Fruit fly (Drosophila melanogaster) whole organism, embryonic: ENCODE measurements around the gene rols.

Experiments
- ATbp ChIP-seq: fragments of 200-800 bp; sonication (Bioruptor generic); optimal IDR thresholded peaks from 2 replicates; lab custom pipeline; 2017; ENCODE audit warnings: missing biosample characterization, mild to moderate bottlenecking, missing genetic modification characterization, missing genetic modification reagents
- B-H2 ChIP-seq: fragments of 200-800 bp; sonication (Bioruptor generic); optimal IDR thresholded peaks from 2 replicates; lab custom pipeline; 2018; ENCODE audit warnings: missing biosample characterization, mild to moderate bottlenecking, missing genetic modification characterization
- CG10431 ChIP-seq: fragments of 200-800 bp; sonication (Bioruptor generic); optimal IDR thresholded peaks from 3 replicates; lab custom pipeline; 2018; ENCODE audit warnings: missing biosample characterization, mild to moderate bottlenecking, missing genetic modification characterization
- CG11723 ChIP-seq: fragments of 200-800 bp; sonication (Bioruptor generic); optimal IDR thresholded peaks from 2 replicates; lab custom pipeline; 2017; ENCODE audit warnings: missing biosample characterization, mild to moderate bottlenecking, missing genetic modification characterization
- CG12744 ChIP-seq: fragments of 200-800 bp; sonication (Bioruptor generic); optimal IDR thresholded peaks from 2 replicates; lab custom pipeline; 2016; ENCODE audit warnings: missing biosample characterization, missing genetic modification characterization
- CG12942 ChIP-seq: fragments of 200-800 bp; sonication (Bioruptor generic); optimal IDR thresholded peaks from 3 replicates; lab custom pipeline; 2016; ENCODE audit warnings: missing biosample characterization, missing genetic modification characterization
- CG14441 ChIP-seq: fragments of 200-800 bp; sonication (Bioruptor generic); IDR thresholded peaks from 2 replicates; pipeline ENCODE4 v1.3.6; 2022; ENCODE audit warnings: missing biosample characterization, missing genetic modification characterization
- CG17612 ChIP-seq: fragments of 200-800 bp; sonication (Bioruptor generic); IDR thresholded peaks from 2 replicates; pipeline ENCODE4 v1.3.6; 2022; ENCODE audit warnings: missing biosample characterization, missing genetic modification characterization
- CG18262 ChIP-seq: fragments of 200-800 bp; optimal IDR thresholded peaks from 3 replicates; lab custom pipeline; 2019; ENCODE audit warnings: missing biosample characterization, mild to moderate bottlenecking, missing genetic modification characterization, moderate library complexity
- CG18599 ChIP-seq: fragments of 200-800 bp; sonication (Bioruptor generic); optimal IDR thresholded peaks from 3 replicates; lab custom pipeline; 2017; ENCODE audit warnings: missing biosample characterization, missing genetic modification characterization, mild to moderate bottlenecking, moderate library complexity, missing genetic modification reagents
- CG31441 ChIP-seq: fragments of 200-800 bp; sonication (Bioruptor generic); IDR thresholded peaks from 2 replicates; pipeline ENCODE4 v1.3.6; 2022; ENCODE audit warnings: missing biosample characterization, missing genetic modification characterization
- CG32772 ChIP-seq: fragments of 200-800 bp; sonication (Bioruptor generic); IDR thresholded peaks from 2 replicates; pipeline ENCODE4 v1.3.6; 2022; ENCODE audit warnings: missing biosample characterization, missing genetic modification characterization
- CG33557 ChIP-seq: fragments of 200-800 bp; sonication (Bioruptor generic); optimal IDR thresholded peaks from 2 replicates; lab custom pipeline; 2019; ENCODE audit warnings: missing biosample characterization, mild to moderate bottlenecking, missing genetic modification characterization, moderate library complexity
- CG42726 ChIP-seq: fragments of 200-800 bp; sonication (Bioruptor generic); IDR thresholded peaks from 2 replicates; pipeline ENCODE4 v1.3.6; 2022; ENCODE audit warnings: missing biosample characterization, missing genetic modification characterization; ENCODE audit not compliant: partially characterized antibody
- CG7745 ChIP-seq: fragments of 200-800 bp; sonication (Bioruptor generic); optimal IDR thresholded peaks from 2 replicates; lab custom pipeline; 2018; ENCODE audit warnings: missing biosample characterization, mild to moderate bottlenecking, missing genetic modification characterization, moderate library complexity
- CG7987 ChIP-seq: fragments of 200-800 bp; sonication (Bioruptor generic); optimal IDR thresholded peaks from 2 replicates; lab custom pipeline; 2018; ENCODE audit warnings: missing biosample characterization, mild to moderate bottlenecking, missing genetic modification characterization, moderate library complexity
- CG8089 ChIP-seq: fragments of 200-800 bp; sonication (Bioruptor generic); optimal IDR thresholded peaks from 3 replicates; lab custom pipeline; 2016; ENCODE audit warnings: missing biosample characterization, missing genetic modification characterization
- CG8281 ChIP-seq: fragments of 200-800 bp; sonication (Bioruptor generic); optimal IDR thresholded peaks from 2 replicates; lab custom pipeline; 2018; ENCODE audit warnings: missing biosample characterization, mild to moderate bottlenecking, missing genetic modification characterization, moderate library complexity
- CG9609 ChIP-seq: fragments of 200-800 bp; sonication (Bioruptor generic); optimal IDR thresholded peaks from 3 replicates; lab custom pipeline; 2016; ENCODE audit warnings: missing biosample characterization, missing genetic modification characterization
- CTCF ChIP-seq: fragments of 200-800 bp; sonication (Bioruptor generic); optimal IDR thresholded peaks from 2 replicates; lab custom pipeline; 2017; ENCODE audit warnings: missing biosample characterization, mild to moderate bottlenecking, missing genetic modification characterization, moderate library complexity
- Dad ChIP-seq: fragments of 200-800 bp; sonication (Bioruptor generic); optimal IDR thresholded peaks from 3 replicates; lab custom pipeline; 2016; ENCODE audit warnings: missing biosample characterization, missing genetic modification characterization
- Dek ChIP-seq: fragments of 200-800 bp; sonication (Bioruptor generic); optimal IDR thresholded peaks from 3 replicates; lab custom pipeline; 2019; ENCODE audit warnings: missing biosample characterization, mild to moderate bottlenecking, missing genetic modification characterization, moderate library complexity
- Dip3 ChIP-seq: fragments of 200-800 bp; sonication (Bioruptor generic); optimal IDR thresholded peaks from 3 replicates; lab custom pipeline; 2016; ENCODE audit warnings: missing biosample characterization, missing genetic modification characterization
- Dp ChIP-seq: fragments of 200-800 bp; sonication (Bioruptor generic); optimal IDR thresholded peaks from 2 replicates; lab custom pipeline; 2018; ENCODE audit warnings: missing biosample characterization, mild to moderate bottlenecking, missing genetic modification characterization, moderate library complexity
- Fer3 ChIP-seq: fragments of 200-800 bp; sonication (Bioruptor generic); optimal IDR thresholded peaks from 2 replicates; lab custom pipeline; 2018; ENCODE audit warnings: missing biosample characterization, mild to moderate bottlenecking, missing genetic modification characterization, moderate library complexity
- HHEX ChIP-seq: fragments of 200-800 bp; sonication (Bioruptor generic); optimal IDR thresholded peaks from 3 replicates; lab custom pipeline; 2017; ENCODE audit warnings: missing biosample characterization, mild to moderate bottlenecking, missing genetic modification characterization, missing genetic modification reagents
- HLH3B ChIP-seq: fragments of 200-800 bp; sonication (Bioruptor generic); IDR thresholded peaks from 2 replicates; pipeline ENCODE4 v1.3.6; 2022; ENCODE audit warnings: missing biosample characterization, missing genetic modification characterization
- Lim3 ChIP-seq: fragments of 200-800 bp; sonication (Bioruptor generic); IDR thresholded peaks from 2 replicates; pipeline ENCODE4 v1.3.6; 2022; ENCODE audit warnings: missing biosample characterization, missing genetic modification characterization
- Myb ChIP-seq: fragments of 200-800 bp; sonication (Bioruptor generic); optimal IDR thresholded peaks from 2 replicates; lab custom pipeline; 2016; ENCODE audit warnings: missing biosample characterization, missing genetic modification characterization
- NfI ChIP-seq: fragments of 200-800 bp; sonication (Bioruptor generic); optimal IDR thresholded peaks from 3 replicates; lab custom pipeline; 2018; ENCODE audit warnings: missing biosample characterization, mild to moderate bottlenecking, missing genetic modification characterization, moderate library complexity
- Opbp ChIP-seq: fragments of 200-800 bp; sonication (Bioruptor generic); IDR thresholded peaks from 3 replicates; pipeline ENCODE4 v1.3.6; 2022; ENCODE audit warnings: missing biosample characterization, missing genetic modification characterization; ENCODE audit not compliant: partially characterized antibody
- Taf1 ChIP-seq: fragments of 200-800 bp; sonication (Bioruptor generic); IDR thresholded peaks from 2 replicates; pipeline ENCODE4 v1.3.6; 2022; ENCODE audit warnings: missing biosample characterization, missing genetic modification characterization
- bab2 ChIP-seq: fragments of 200-800 bp; sonication (Bioruptor generic); optimal IDR thresholded peaks from 2 replicates; lab custom pipeline; 2016; ENCODE audit warnings: missing biosample characterization, missing genetic modification characterization
- btn ChIP-seq: fragments of 200-800 bp; sonication (Bioruptor generic); optimal IDR thresholded peaks from 2 replicates; lab custom pipeline; 2016; ENCODE audit warnings: missing biosample characterization, missing genetic modification characterization
- croc ChIP-seq: fragments of 200-800 bp; sonication (Bioruptor generic); conservative IDR thresholded peaks from 3 replicates; pipeline ENCODE4 v1.3.6; 2022; ENCODE audit warnings: missing biosample characterization, missing genetic modification characterization
- ewg ChIP-seq: fragments of 200-800 bp; sonication (Bioruptor generic); optimal IDR thresholded peaks from 3 replicates; lab custom pipeline; 2017; ENCODE audit warnings: mild to moderate bottlenecking, missing biosample characterization, missing genetic modification reagents, missing genetic modification characterization
- grn ChIP-seq: fragments of 200-800 bp; sonication (Bioruptor generic); optimal IDR thresholded peaks from 3 replicates; lab custom pipeline; 2017; ENCODE audit warnings: missing biosample characterization, missing genetic modification characterization
- gsb-n ChIP-seq: fragments of 200-800 bp; sonication (Bioruptor generic); optimal IDR thresholded peaks from 3 replicates; lab custom pipeline; 2018; ENCODE audit warnings: missing biosample characterization, mild to moderate bottlenecking, missing genetic modification characterization
- hb ChIP-seq: fragments of 200-800 bp; sonication (Bioruptor generic); IDR thresholded peaks from 3 replicates; pipeline ENCODE4 v1.3.6; 2022; ENCODE audit warnings: missing biosample characterization, missing genetic modification characterization; ENCODE audit not compliant: partially characterized antibody
- hbn ChIP-seq: fragments of 200-800 bp; sonication (Bioruptor generic); IDR thresholded peaks from 2 replicates; pipeline ENCODE4 v1.3.6; 2022; ENCODE audit warnings: missing biosample characterization, missing genetic modification characterization; ENCODE audit not compliant: partially characterized antibody
- hkb ChIP-seq, 2 experiments: fragments of 200-800 bp in 1 of 2; fragments of >200 bp in 1 of 2; sonication (Bioruptor generic) in 1 of 2; IDR thresholded peaks in 1 of 2; optimal IDR thresholded peaks in 1 of 2; 2 replicates each; pipeline versions ENCODE4 v1.3.6 to Lab custom; 2017 to 2022; ENCODE audit warnings: missing biosample characterization in 1 of 2, missing genetic modification characterization in 1 of 2
- lbe ChIP-seq: fragments of 200-800 bp; sonication (Bioruptor generic); optimal IDR thresholded peaks from 2 replicates; lab custom pipeline; 2016; ENCODE audit warnings: missing biosample characterization, mild to moderate bottlenecking, missing genetic modification characterization
- otp ChIP-seq: fragments of 200-800 bp; sonication (Bioruptor generic); IDR thresholded peaks from 3 replicates; pipeline ENCODE4, ENCODE4 v1.3.6; 2022; ENCODE audit warnings: missing biosample characterization, missing genetic modification characterization
- pzg ChIP-seq: fragments of 200-800 bp; sonication (Bioruptor generic); optimal IDR thresholded peaks from 3 replicates; lab custom pipeline; 2018; ENCODE audit warnings: missing biosample characterization, mild to moderate bottlenecking, missing genetic modification characterization, moderate library complexity
- ranshi ChIP-seq: fragments of 200-800 bp; sonication (Bioruptor generic); IDR thresholded peaks from 2 replicates; pipeline ENCODE4 v1.3.6; 2022; ENCODE audit warnings: missing biosample characterization, missing genetic modification characterization
- sima ChIP-seq: fragments of 200-800 bp; sonication (Bioruptor generic); optimal IDR thresholded peaks from 2 replicates; lab custom pipeline; 2016; ENCODE audit warnings: missing biosample characterization, missing genetic modification characterization
- sqz ChIP-seq: fragments of 200-800 bp; sonication (Bioruptor generic); optimal IDR thresholded peaks from 3 replicates; lab custom pipeline; 2018; ENCODE audit warnings: missing biosample characterization, mild to moderate bottlenecking, missing genetic modification characterization
- stc ChIP-seq: fragments of 200-800 bp; sonication (Bioruptor generic); IDR thresholded peaks from 2 replicates; pipeline ENCODE4 v1.3.6; 2022; ENCODE audit warnings: missing biosample characterization, missing genetic modification characterization
- tll ChIP-seq, 2 experiments: fragments of 200-800 bp in 1 of 2; fragments of >200 bp in 1 of 2; sonication (Bioruptor generic) in 1 of 2; optimal IDR thresholded peaks; 2 replicates each; lab custom pipeline; 2017 to 2019; ENCODE audit warnings: missing biosample characterization in 2 of 2, missing genetic modification characterization in 2 of 2, mild to moderate bottlenecking in 1 of 2, moderate library complexity in 1 of 2
- vvl ChIP-seq: fragments of 200-800 bp; sonication (Bioruptor generic); IDR thresholded peaks from 2 replicates; pipeline ENCODE4 v1.3.6; 2022; ENCODE audit warnings: missing biosample characterization, missing genetic modification characterization
- wdn ChIP-seq: fragments of 200-800 bp; sonication (Bioruptor generic); IDR thresholded peaks from 2 replicates; pipeline ENCODE4 v1.3.6; 2022; ENCODE audit warnings: missing biosample characterization, missing genetic modification characterization

rols gene

dm6 chr3L:12083861-12084260 is 19.2 kb upstream of the rols start (continued):
- peak; percentile 4 for TF ChIP-seq NfI
- TF ChIP-seq Dek (tag; lab: Kevin White, UChicago) = peak; percentile 19
- TF ChIP-seq CG7987 (GFP tag; lab: Kevin White, UChicago) = peak; percentile 82
- TF ChIP-seq bab2 (GFP tag; lab: Kevin White, UChicago) = peak; percentile 22
- peak; percentile 79 for TF ChIP-seq CG8281 (tag; lab: Kevin White, UChicago)
- TF ChIP-seq B-H2 = no peak
- TF ChIP-seq stc = peak; percentile 28; the same call in 1 of the 2 replicates
- peak; percentile 63 for TF ChIP-seq CG11723
- no peak for TF ChIP-seq Dad (GFP tag; lab: Kevin White, UChicago)
- peak; percentile 44; the same call in 1 of the 2 replicates for TF ChIP-seq ranshi (GFP tag; lab: Robert Waterston, UW)
- no peak for TF ChIP-seq vvl (GFP tag; lab: Robert Waterston, UW)
- no peak for TF ChIP-seq Lim3
- TF ChIP-seq CG9609 (GFP tag; lab: Kevin White, UChicago) = no peak
- TF ChIP-seq CG42726 (GFP tag; lab: Robert Waterston, UW) = no peak
- TF ChIP-seq pzg (GFP tag; lab: Kevin White, UChicago) = no peak
- peak; percentile 66 for TF ChIP-seq gsb-n
- peak; percentile 81 for TF ChIP-seq CG7745 (tag; lab: Kevin White, UChicago)
- peak; percentile 87 for TF ChIP-seq ATbp (GFP tag; lab: Kevin White, UChicago)
- TF ChIP-seq CG33557 (GFP tag; lab: Kevin White, UChicago) = peak; percentile 88
- TF ChIP-seq Opbp (GFP tag; lab: Robert Waterston, UW) = no peak
- TF ChIP-seq CG18262 (tag; lab: Kevin White, UChicago) = peak; percentile 69
- TF ChIP-seq croc (GFP tag; lab: Robert Waterston, UW) = no peak
- no peak for TF ChIP-seq wdn (GFP tag; lab: Robert Waterston, UW)
- TF ChIP-seq CTCF (GFP tag; lab: Kevin White, UChicago) = peak; percentile 50
- TF ChIP-seq Myb = no peak
- TF ChIP-seq CG8089 (GFP tag; lab: Kevin White, UChicago) = no peak
- TF ChIP-seq btn (GFP tag; lab: Kevin White, UChicago) = no peak
- TF ChIP-seq tll (GFP tag; optimal IDR thresholded peaks at IDR 0.05; lab: Kevin White, UChicago) = no peak
- TF ChIP-seq grn (GFP tag; lab: Kevin White, UChicago) = no peak
- peak; percentile 31; the same call in 1 of the 2 replicates for TF ChIP-seq HLH3B (GFP tag; lab: Robert Waterston, UW)
- TF ChIP-seq Fer3 (tag; lab: Kevin White, UChicago) = peak; percentile 36
- peak; percentile 70 for TF ChIP-seq sqz
- no peak for TF ChIP-seq CG12744 (GFP tag; lab: Kevin White, UChicago)
- peak; percentile 67 for TF ChIP-seq CG18599 (GFP tag; lab: Kevin White, UChicago)
- no peak for TF ChIP-seq Dp (GFP tag; lab: Kevin White, UChicago)
- no peak for TF ChIP-seq Dip3 (GFP tag; lab: Kevin White, UChicago)
- peak; percentile 59 for TF ChIP-seq HHEX (GFP tag; lab: Kevin White, UChicago)
- no peak for TF ChIP-seq hbn (GFP tag; lab: Robert Waterston, UW)
- TF ChIP-seq CG10431 = peak; percentile 81
- TF ChIP-seq CG17612 (GFP tag; lab: Robert Waterston, UW) = no peak
- TF ChIP-seq CG32772 = no peak
- no peak for TF ChIP-seq Taf1 (GFP tag; lab: Robert Waterston, UW)
- TF ChIP-seq ewg (GFP tag; lab: Kevin White, UChicago) = peak; percentile 9
- no peak for TF ChIP-seq sima
- TF ChIP-seq otp (GFP tag; lab: Robert Waterston, UW) = peak; percentile 68; the same call in 2 of the 3 replicates
- TF ChIP-seq CG14441 (GFP tag; lab: Robert Waterston, UW) = no peak
- peak; percentile 63 for TF ChIP-seq CG31441 (GFP tag; lab: Robert Waterston, UW)
- no peak for TF ChIP-seq lbe (GFP tag; lab: Kevin White, UChicago)
- no peak for TF ChIP-seq hb (GFP tag; lab: Robert Waterston, UW)
- no peak for TF ChIP-seq CG12942 (GFP tag; lab: Kevin White, UChicago)
- TF ChIP-seq hkb (optimal IDR thresholded peaks at IDR 0.05; lab: Kevin White, UChicago) = no peak
- peak; percentile 64 for TF ChIP-seq hkb (GFP tag; IDR thresholded peaks at IDR 0.05; lab: Robert Waterston, UW)
